Worm (Caenorhabditis elegans) whole organism, mixed stage, embryonic: Measurements from ENCODE around the gene nlp-18.
A peak's percentile ranks its signal among the peaks of the same experiment; 100 is the strongest.

ENCODE experiments used
- ces-1 ChIP-seq: fragments of 150-350 bp; optimal IDR thresholded peaks from 2 replicates; lab custom pipeline; 2014; ENCODE audit warnings: missing biosample characterization, missing genetic modification reagents, missing genetic modification characterization
- cnd-1 ChIP-seq: fragments of 200-800 bp; sonication (Bioruptor generic); optimal IDR thresholded peaks from 2 replicates; lab custom pipeline; 2018; ENCODE audit warnings: mild to moderate bottlenecking, missing genetic modification characterization, missing compliant biosample characterization
- elt-1 ChIP-seq: sonication (generic microtip); optimal IDR thresholded peaks from 2 replicates; lab custom pipeline; 2017; ENCODE audit warnings: missing genetic modification characterization, mild to moderate bottlenecking, missing compliant biosample characterization, antibody characterized with exemption, moderate library complexity, borderline replicate concordance; ENCODE audit not compliant: insufficient read depth
- elt-3 ChIP-seq: fragments of 150-350 bp; optimal IDR thresholded peaks from 2 replicates; lab custom pipeline; 2014; ENCODE audit warnings: missing biosample characterization, missing genetic modification characterization
- mep-1 ChIP-seq: fragments of 150-350 bp; optimal IDR thresholded peaks from 2 replicates; lab custom pipeline; 2017; ENCODE audit warnings: missing biosample characterization, missing genetic modification reagents, missing genetic modification characterization, inconsistent platforms
- nhr-28 ChIP-seq: fragments of 150-350 bp; optimal IDR thresholded peaks from 2 replicates; lab custom pipeline; 2014; ENCODE audit warnings: missing biosample characterization, missing genetic modification characterization
- snpc-4 ChIP-seq: fragments of 150-350 bp; optimal IDR thresholded peaks from 2 replicates; lab custom pipeline; 2014; ENCODE audit warnings: missing biosample characterization, missing genetic modification characterization
- unc-62 ChIP-seq: fragments of 150-350 bp; optimal IDR thresholded peaks from 2 replicates; lab custom pipeline; 2014; ENCODE audit warnings: missing biosample characterization, missing genetic modification reagents, missing genetic modification characterization

- no peak for TF ChIP-seq unc-62 (GFP tag; lab: Kevin White, UChicago)
- peak; percentile 51 for TF ChIP-seq cnd-1 (tag; lab: Kevin White, UChicago)
- no peak for TF ChIP-seq elt-1 (tag; lab: Kevin White, UChicago)
- TF ChIP-seq mep-1 (tag; lab: Kevin White, UChicago) = peak; percentile 28
- no peak for TF ChIP-seq snpc-4 (tag; lab: Kevin White, UChicago)
- TF ChIP-seq elt-3 (tag; lab: Kevin White, UChicago) = no peak
- peak; percentile 80 for TF ChIP-seq ces-1 (GFP tag; lab: Kevin White, UChicago)
- no peak for TF ChIP-seq nhr-28 (tag; lab: Kevin White, UChicago)
Measured at ce11 chrII:11042878-11043331, 12.7 kb upstream of the nlp-18 start.
